Worm (Caenorhabditis elegans) whole organism, L4 larva: ENCODE data around the gene ZK593.2.
A peak's percentile ranks its signal among the peaks of the same experiment; 100 is the strongest.

Source experiments
- F26F4.8 ChIP-seq: fragments of 200-800 bp; sonication (Bioruptor generic); conservative IDR thresholded peaks from 2 replicates; pipeline ENCODE4 v1.3.6; 2022; ENCODE audit warnings: missing genetic modification characterization, missing compliant biosample characterization
- F37D6.2 ChIP-seq: sonication (generic microtip); optimal IDR thresholded peaks from 2 replicates; lab custom pipeline; 2016; ENCODE audit warnings: mild to moderate bottlenecking, missing genetic modification characterization, missing compliant biosample characterization
- T20F7.1 ChIP-seq: fragments of 200-800 bp; sonication (Bioruptor generic); optimal IDR thresholded peaks from 2 replicates; lab custom pipeline; 2018; ENCODE audit warnings: mild to moderate bottlenecking, missing genetic modification characterization, missing compliant biosample characterization
- aha-1 ChIP-seq: fragments of 150-350 bp; peaks from one replicate; lab custom pipeline; 2014; ENCODE audit warnings: missing biosample characterization, missing genetic modification characterization
- ctbp-1 ChIP-seq: fragments of 200-800 bp; sonication (Bioruptor generic); IDR thresholded peaks from 2 replicates; pipeline ENCODE4 v1.3.6; 2022; ENCODE audit warnings: missing genetic modification reagents, missing genetic modification characterization, missing compliant biosample characterization
- daf-12 ChIP-seq: fragments of 150-350 bp; optimal IDR thresholded peaks from 2 replicates; lab custom pipeline; 2014; ENCODE audit warnings: missing biosample characterization, missing genetic modification reagents, missing genetic modification characterization
- daf-16 ChIP-seq, 3 experiments: sonication (generic microtip); optimal IDR thresholded peaks; 2 replicates each; lab custom pipeline; 2016 to 2017; ENCODE audit warnings: missing genetic modification characterization in 3 of 3, missing genetic modification reagents in 3 of 3, mild to moderate bottlenecking in 2 of 3, missing compliant biosample characterization in 2 of 3, missing biosample characterization in 1 of 3, moderate library complexity in 1 of 3
- dmd-6 ChIP-seq: fragments of 200-800 bp; sonication (Bioruptor generic); IDR thresholded peaks from 2 replicates; pipeline ENCODE4 v1.3.6; 2022; ENCODE audit warnings: missing genetic modification reagents, missing genetic modification characterization, missing compliant biosample characterization
- dmd-9 ChIP-seq: fragments of 200-800 bp; sonication (Bioruptor generic); IDR thresholded peaks from 2 replicates; pipeline ENCODE4 v1.3.6; 2022; ENCODE audit warnings: missing genetic modification reagents, missing genetic modification characterization, missing compliant biosample characterization
- dve-1 ChIP-seq: sonication (generic microtip); optimal IDR thresholded peaks from 2 replicates; lab custom pipeline; 2017; ENCODE audit warnings: antibody characterized with exemption, mild to moderate bottlenecking, missing genetic modification characterization, missing compliant biosample characterization; ENCODE audit not compliant: insufficient read depth
- hif-1 ChIP-seq, 2 experiments: sonication (generic microtip); optimal IDR thresholded peaks; 2 replicates each; lab custom pipeline; 2016 to 2017; ENCODE audit warnings: missing compliant biosample characterization in 2 of 2, missing genetic modification characterization in 2 of 2, missing genetic modification reagents in 2 of 2, missing genotype in 2 of 2, mild to moderate bottlenecking in 1 of 2
- hlh-11 ChIP-seq: fragments of 200-800 bp; sonication (Bioruptor generic); optimal IDR thresholded peaks from 2 replicates; lab custom pipeline; 2018; ENCODE audit warnings: mild to moderate bottlenecking, missing genetic modification characterization, missing compliant biosample characterization
- hlh-30 ChIP-seq: sonication (generic microtip); optimal IDR thresholded peaks from 2 replicates; lab custom pipeline; 2017; ENCODE audit warnings: antibody characterized with exemption, mild to moderate bottlenecking, missing genetic modification characterization, missing compliant biosample characterization; ENCODE audit not compliant: insufficient read depth
- lin-1 ChIP-seq: fragments of 200-800 bp; sonication (Bioruptor generic); IDR thresholded peaks from 2 replicates; pipeline ENCODE4 v1.3.6; 2022; ENCODE audit warnings: missing genetic modification reagents, missing genetic modification characterization, missing compliant biosample characterization
- lin-29 ChIP-seq: fragments of 200-800 bp; sonication (Bioruptor generic); IDR thresholded peaks from 2 replicates; pipeline ENCODE4 v1.3.6; 2022; ENCODE audit warnings: missing genetic modification reagents, missing genetic modification characterization, missing compliant biosample characterization
- lin-39 ChIP-seq: fragments of 150-350 bp; optimal IDR thresholded peaks from 2 replicates; lab custom pipeline; 2014; ENCODE audit warnings: missing biosample characterization, missing genetic modification reagents, missing genetic modification characterization
- mdl-1 ChIP-seq, 2 experiments: fragments of 150-350 bp in 1 of 2; sonication (generic microtip) in 1 of 2; optimal IDR thresholded peaks; 2 replicates each; lab custom pipeline; 2014 to 2017; ENCODE audit warnings: missing biosample characterization in 2 of 2, missing genetic modification characterization in 2 of 2
- mxl-3 ChIP-seq: fragments of 200-800 bp; sonication (Bioruptor generic); optimal IDR thresholded peaks from 2 replicates; lab custom pipeline; 2018; ENCODE audit warnings: mild to moderate bottlenecking, missing genetic modification characterization, missing compliant biosample characterization
- nhr-102 ChIP-seq: sonication (generic microtip); optimal IDR thresholded peaks from 2 replicates; lab custom pipeline; 2016; ENCODE audit warnings: mild to moderate bottlenecking, missing genetic modification characterization, moderate library complexity, missing compliant biosample characterization
- nhr-11 ChIP-seq: fragments of 150-350 bp; optimal IDR thresholded peaks from 2 replicates; lab custom pipeline; 2014; ENCODE audit warnings: missing biosample characterization, missing genetic modification characterization
- nhr-25 ChIP-seq: sonication (generic microtip); optimal IDR thresholded peaks from 2 replicates; lab custom pipeline; 2017; ENCODE audit warnings: missing genetic modification characterization, mild to moderate bottlenecking, missing compliant biosample characterization, antibody characterized with exemption, moderate library complexity, borderline replicate concordance; ENCODE audit not compliant: insufficient read depth
- nhr-28 ChIP-seq: fragments of 150-350 bp; optimal IDR thresholded peaks from 2 replicates; lab custom pipeline; 2014; ENCODE audit warnings: missing biosample characterization, missing genetic modification characterization
- nhr-41 ChIP-seq: fragments of 200-800 bp; sonication (Bioruptor generic); IDR thresholded peaks from 2 replicates; pipeline ENCODE4 v1.3.6; 2022; ENCODE audit warnings: missing genetic modification reagents, missing genetic modification characterization, missing compliant biosample characterization
- nhr-42 ChIP-seq: fragments of 200-800 bp; sonication (Bioruptor generic); IDR thresholded peaks from 2 replicates; pipeline ENCODE4 v1.3.6; 2022; ENCODE audit warnings: missing genetic modification characterization, missing compliant biosample characterization
- nhr-48 ChIP-seq: sonication (generic microtip); optimal IDR thresholded peaks from 2 replicates; lab custom pipeline; 2016; ENCODE audit warnings: mild to moderate bottlenecking, missing genetic modification characterization, missing compliant biosample characterization
- nhr-6 ChIP-seq: fragments of 150-350 bp; optimal IDR thresholded peaks from 2 replicates; lab custom pipeline; 2014; ENCODE audit warnings: missing biosample characterization, missing genetic modification characterization
- nhr-77 ChIP-seq: fragments of 150-350 bp; optimal IDR thresholded peaks from 2 replicates; lab custom pipeline; 2014; ENCODE audit warnings: missing biosample characterization, missing genetic modification characterization
- php-3 ChIP-seq: fragments of 200-800 bp; sonication (Bioruptor generic); IDR thresholded peaks from 2 replicates; pipeline ENCODE4 v1.3.6; 2022; ENCODE audit warnings: missing genetic modification reagents, missing genetic modification characterization, missing compliant biosample characterization
- pqm-1 ChIP-seq: sonication (generic microtip); optimal IDR thresholded peaks from 2 replicates; lab custom pipeline; 2017; ENCODE audit warnings: missing biosample characterization, missing genetic modification characterization
- spr-1 ChIP-seq: sonication (generic microtip); optimal IDR thresholded peaks from 2 replicates; lab custom pipeline; 2016; ENCODE audit warnings: mild to moderate bottlenecking, missing genetic modification characterization, missing compliant biosample characterization
- zfp-3 ChIP-seq: fragments of 200-800 bp; sonication (Bioruptor generic); conservative IDR thresholded peaks from 2 replicates; pipeline ENCODE4 v1.3.6; 2022; ENCODE audit warnings: missing genetic modification reagents, missing genetic modification characterization, missing compliant biosample characterization

The ZK593.2 gene

DNA sequence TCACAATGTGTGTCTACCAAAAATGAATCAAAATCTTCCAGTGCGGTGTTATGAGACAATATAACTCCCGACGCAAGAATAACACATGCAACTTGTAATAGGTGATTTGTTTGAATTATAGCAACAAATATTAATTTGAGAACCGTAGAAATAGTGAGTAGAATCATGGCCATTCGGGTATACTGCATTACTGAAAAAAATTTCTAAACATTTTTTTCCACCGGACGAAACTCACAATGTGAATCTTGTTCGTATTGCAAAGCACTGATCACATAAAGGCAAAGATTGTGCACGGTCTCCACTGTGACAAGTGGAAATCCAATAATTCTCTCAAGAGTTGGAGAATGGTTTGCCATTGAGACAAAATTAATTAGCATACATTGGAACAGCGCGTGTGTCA, 10.7 kb upstream of the ZK593.2 start:
- TF ChIP-seq spr-1, result no peak
- TF ChIP-seq aha-1, result peak; percentile 90
- TF ChIP-seq, all 104 proteins: peak for 1

- TF ChIP-seq lin-29 (no peak), zfp-3 (GFP tag; lab: Robert Waterston, UW) (no peak), lin-1 (GFP tag; lab: Robert Waterston, UW) (no peak)
These were observed 8.9 kb upstream of the ZK593.2 start, which contains the start of gene ZK596.3 for ce11 chrIV:10904282-10904681. TSS of gene ZK596.3 (minus strand) at chrIV:10904382.

- TF ChIP-seq dmd-9 (no peak), ctbp-1 (GFP tag; lab: Robert Waterston, UW) (no peak), nhr-42 (GFP tag; lab: Robert Waterston, UW) (no peak), nhr-102 (tag; lab: Kevin White, UChicago) (no peak), nhr-28 (tag; lab: Kevin White, UChicago) (no peak)
- TF ChIP-seq, all 104 proteins: peak for 0
These were observed 4.0 kb upstream of the ZK593.2 start, which contains the start of gene ZK596.2 for ce11 chrIV:10909206-10909605. TSS of gene ZK596.2 (minus strand) at chrIV:10909306.

- TF ChIP-seq mdl-1 (tag; optimal IDR thresholded peaks at IDR 0.05; lab: Kevin White, UChicago) (peak in 1 of 2 experiments; percentile 37), F37D6.2 (no peak), T20F7.1 (peak; percentile 36), nhr-41 (no peak), daf-16 (GFP tag; optimal IDR thresholded peaks at IDR 0.05; lab: Kevin White, UChicago) (no peak), daf-16 (tag; optimal IDR thresholded peaks at IDR 0.05; lab: Kevin White, UChicago) (peak; percentile 80), mxl-3 (GFP tag; lab: Kevin White, UChicago) (no peak), nhr-25 (tag; lab: Kevin White, UChicago) (no peak), lin-39 (tag; lab: Kevin White, UChicago) (no peak), nhr-28 (tag; lab: Kevin White, UChicago) (peak; percentile 73), hlh-11 (tag; lab: Kevin White, UChicago) (peak; percentile 82), pqm-1 (tag; lab: Kevin White, UChicago) (peak; percentile 65), nhr-48 (tag; lab: Kevin White, UChicago) (peak; percentile 7), nhr-77 (tag; lab: Kevin White, UChicago) (peak; percentile 41), dve-1 (tag; lab: Kevin White, UChicago) (peak; percentile 77), F26F4.8 (GFP tag; lab: Robert Waterston, UW) (no peak), php-3 (GFP tag; lab: Robert Waterston, UW) (0 out of 2 replicates have a peak, but pooled peaks have one; percentile 39), dmd-9 (no peak), hlh-30 (tag; lab: Kevin White, UChicago) (peak; percentile 63)
These were observed 3.5 kb upstream of the ZK593.2 start, which contains the start of gene pyk-2 for ce11 chrIV:10909708-10910107. TSS of gene pyk-2 (plus strand) at chrIV:10909913.

- no peak for TF ChIP-seq hif-1 (tag; optimal IDR thresholded peaks at IDR 0.05; lab: Kevin White, UChicago)
- no peak for TF ChIP-seq nhr-6
- TF ChIP-seq dmd-6 (GFP tag; lab: Robert Waterston, UW), result peak; percentile 29
- no peak for TF ChIP-seq nhr-11 (tag; lab: Kevin White, UChicago)
- no peak for TF ChIP-seq daf-12 (tag; lab: Kevin White, UChicago)
These were observed 2.2 kb downstream of the ZK593.2 start, which contains the start of gene ZK593.3 for ce11 chrIV:10915388-10915787. TSS of gene ZK593.3 (plus strand) at chrIV:10915688.
